Worm (Caenorhabditis elegans) whole organism, L4 larva: ENCODE results near the gene K02E11.10.

ENCODE experiments used
- F49E8.2 ChIP-seq: sonication (generic microtip); optimal IDR thresholded peaks from 2 replicates; lab custom pipeline; 2016; ENCODE audit warnings: missing compliant biosample characterization, mild to moderate bottlenecking, missing genetic modification characterization, borderline replicate concordance
- aha-1 ChIP-seq: fragments of 150-350 bp; peaks from one replicate; lab custom pipeline; 2014; ENCODE audit warnings: missing biosample characterization, missing genetic modification characterization
- ceh-20 ChIP-seq: fragments of 200-800 bp; sonication (Bioruptor generic); IDR thresholded peaks from 2 replicates; pipeline ENCODE4 v1.3.6; 2022; ENCODE audit warnings: missing genetic modification reagents, missing genetic modification characterization, missing compliant biosample characterization
- mep-1 ChIP-seq: fragments of 150-350 bp; sonication (generic microtip); optimal IDR thresholded peaks from 3 replicates; lab custom pipeline; 2014; ENCODE audit warnings: missing biosample characterization, missing genetic modification characterization
- saeg-2 ChIP-seq: fragments of 200-800 bp; sonication (Bioruptor generic); IDR thresholded peaks from 2 replicates; pipeline ENCODE4 v1.3.6; 2022; ENCODE audit warnings: missing genetic modification reagents, missing genetic modification characterization, missing compliant biosample characterization

DNA sequence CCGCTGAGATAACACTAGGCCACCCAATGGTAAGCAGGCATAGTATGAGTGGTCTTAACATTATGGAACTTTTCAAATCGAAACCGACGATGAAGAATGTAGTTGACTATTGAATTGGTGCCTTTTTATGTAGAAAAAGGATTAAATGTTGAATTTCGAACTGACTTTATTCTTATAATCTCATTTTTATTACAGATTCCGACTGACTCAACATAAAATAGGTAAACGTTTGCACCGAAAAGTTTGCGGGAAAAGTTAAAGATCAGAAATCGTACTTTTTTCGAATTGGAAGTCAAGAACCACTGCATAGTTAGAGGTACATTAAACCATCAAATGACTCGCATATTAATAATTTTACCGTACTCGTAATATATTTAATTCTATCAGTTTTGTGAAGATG is 13.3 kb upstream of the K02E11.10 start, which contains the start of gene K02E11.7:
- no peak for TF ChIP-seq saeg-2 (GFP tag; lab: Robert Waterston, UW)
- TF ChIP-seq mep-1, result no peak
- no peak for TF ChIP-seq aha-1 (tag; lab: Kevin White, UChicago)
- TF ChIP-seq F49E8.2, result no peak
- TF ChIP-seq ceh-20 (GFP tag; lab: Robert Waterston, UW), result no peak
